Worm (Caenorhabditis elegans) whole organism, L4/young adult: ENCODE measurements around the gene F11F1.1.

Source experiments
- W03F9.2 ChIP-seq: fragments of 150-350 bp; optimal IDR thresholded peaks from 2 replicates; lab custom pipeline; 2014; ENCODE audit warnings: missing biosample characterization, missing genetic modification characterization
- dao-5 ChIP-seq: sonication (generic microtip); optimal IDR thresholded peaks from 2 replicates; lab custom pipeline; 2016; ENCODE audit warnings: missing genotype, missing genetic modification characterization, moderate library complexity, missing compliant biosample characterization
- him-1 ChIP-seq: sonication (generic microtip); optimal IDR thresholded peaks from 2 replicates; lab custom pipeline; 2016; ENCODE audit warnings: missing genotype, missing genetic modification reagents, missing genetic modification characterization, missing compliant biosample characterization

F11F1.1 gene

ce11 chrIII:13427817-13428216 is 32.5 kb downstream of the F11F1.1 start:
- TF ChIP-seq W03F9.2 (tag; lab: Kevin White, UChicago) (no peak), dao-5 (no peak), him-1 (no peak)

- no peak for TF ChIP-seq W03F9.2 (tag; lab: Kevin White, UChicago)
- TF ChIP-seq him-1, result no peak
- no peak for TF ChIP-seq dao-5
Observed at ce11 chrIII:13429668-13430067, 34.3 kb downstream of the F11F1.1 start, which contains the start of gene bli-5. bli-5 (minus strand) TSS chrIII:13429768.

ce11 chrIII:13430162-13430561 is 34.8 kb downstream of the F11F1.1 start, which contains the start of gene trf-1:
trf-1 (plus strand) TSS chrIII:13430462.
- TF ChIP-seq dao-5, result no peak
- no peak for TF ChIP-seq him-1
- TF ChIP-seq W03F9.2 (tag; lab: Kevin White, UChicago), result no peak

ce11 chrIII:13434404-13434803 is 39.0 kb downstream of the F11F1.1 start, which contains the start of gene F45G2.7:
F45G2.7 (minus strand) TSS chrIII:13434504.
- no peak for TF ChIP-seq him-1
- TF ChIP-seq dao-5, result no peak
- TF ChIP-seq W03F9.2 (tag; lab: Kevin White, UChicago), result no peak

ce11 chrIII:13435570-13435969 is 40.2 kb downstream of the F11F1.1 start, which contains the start of gene F45G2.8:
F45G2.8 (minus strand) TSS chrIII:13435670.
- TF ChIP-seq dao-5 (no peak), W03F9.2 (tag; lab: Kevin White, UChicago) (no peak), him-1 (no peak)

- TF ChIP-seq dao-5, result no peak
Observed at ce11 chrIII:13436843-13437242, 41.5 kb downstream of the F11F1.1 start, which contains the start of gene F45G2.9. F45G2.9 (minus strand) TSS chrIII:13436943.

- no peak for TF ChIP-seq him-1
Observed at ce11 chrIII:13439415-13439814, 44.1 kb downstream of the F11F1.1 start, which contains the start of gene ciao-2B. ciao-2B (minus strand) TSS chrIII:13439544.
